Worm (Caenorhabditis elegans) whole organism, early embryonic: ENCODE measurements around the gene C27F2.7.
"Not testable (repeated sequence)": the region's sequence is repeated elsewhere in the genome, so short reads cannot be mapped to it uniquely, and the experiment has no call there.

Experiments used
- B0310.2 ChIP-seq: sonication (generic microtip); optimal IDR thresholded peaks from 2 replicates; lab custom pipeline; 2016; ENCODE audit warnings: mild to moderate bottlenecking, missing genetic modification characterization, missing compliant biosample characterization
- F13C5.2 ChIP-seq: sonication (generic microtip); optimal IDR thresholded peaks from 2 replicates; lab custom pipeline; 2017; ENCODE audit warnings: mild to moderate bottlenecking, missing genetic modification characterization, inconsistent platforms, missing compliant biosample characterization
- aly-1 ChIP-seq: sonication (generic microtip); optimal IDR thresholded peaks from 2 replicates; lab custom pipeline; 2016; ENCODE audit warnings: missing genetic modification characterization, missing compliant biosample characterization
- ama-1 ChIP-seq: fragments of 150-350 bp; optimal IDR thresholded peaks from 2 replicates; lab custom pipeline; 2014
- ceh-13 ChIP-seq: fragments of 200-800 bp; sonication (Bioruptor generic); optimal IDR thresholded peaks from 2 replicates; lab custom pipeline; 2018; ENCODE audit warnings: mild to moderate bottlenecking, missing genetic modification characterization, missing compliant biosample characterization
- ceh-36 ChIP-seq: sonication (generic microtip); optimal IDR thresholded peaks from 2 replicates; lab custom pipeline; 2016; ENCODE audit warnings: missing genetic modification characterization, inconsistent platforms, missing compliant biosample characterization
- ets-7 ChIP-seq: sonication (generic microtip); optimal IDR thresholded peaks from 2 replicates; lab custom pipeline; 2016; ENCODE audit warnings: missing genotype, missing genetic modification characterization, missing compliant biosample characterization
- flt-1 ChIP-seq: fragments of 200-800 bp; sonication (Bioruptor generic); IDR thresholded peaks from 2 replicates; pipeline ENCODE4 v1.3.6; 2022; ENCODE audit warnings: missing genetic modification characterization, missing compliant biosample characterization
- hmbx-1 ChIP-seq: sonication (generic microtip); optimal IDR thresholded peaks from 2 replicates; lab custom pipeline; 2016; ENCODE audit warnings: mild to moderate bottlenecking, missing genetic modification characterization, missing compliant biosample characterization
- hmg-4 ChIP-seq: fragments of 200-800 bp; sonication (Bioruptor generic); optimal IDR thresholded peaks from 2 replicates; lab custom pipeline; 2018; ENCODE audit warnings: mild to moderate bottlenecking, missing genetic modification characterization, missing compliant biosample characterization
- hnd-1 ChIP-seq: sonication (generic microtip); optimal IDR thresholded peaks from 2 replicates; lab custom pipeline; 2016; ENCODE audit warnings: missing genetic modification characterization, missing compliant biosample characterization
- pes-1 ChIP-seq: fragments of 200-800 bp; sonication (Bioruptor generic); IDR thresholded peaks from 2 replicates; pipeline ENCODE4 v1.3.6; 2022; ENCODE audit warnings: missing genetic modification reagents, missing genetic modification characterization, missing compliant biosample characterization
- scrt-1 ChIP-seq: fragments of 200-800 bp; sonication (Bioruptor generic); IDR thresholded peaks from 2 replicates; pipeline ENCODE4 v1.3.6; 2022; ENCODE audit warnings: missing genetic modification characterization, missing compliant biosample characterization
- sea-1 ChIP-seq: fragments of 200-800 bp; sonication (Bioruptor generic); conservative IDR thresholded peaks from 2 replicates; pipeline ENCODE4 v1.3.6; 2022; ENCODE audit warnings: missing genetic modification characterization, missing compliant biosample characterization
- tbx-11 ChIP-seq: fragments of 200-800 bp; sonication (Bioruptor generic); IDR thresholded peaks from 2 replicates; pipeline ENCODE4 v1.3.6; 2022; ENCODE audit warnings: missing genetic modification characterization, missing compliant biosample characterization
- tbx-37 ChIP-seq: fragments of 200-800 bp; sonication (Bioruptor generic); conservative IDR thresholded peaks from 2 replicates; pipeline ENCODE4 v1.3.6; 2022; ENCODE audit warnings: missing genetic modification reagents, missing genetic modification characterization, missing compliant biosample characterization
- tra-4 ChIP-seq: sonication (generic microtip); optimal IDR thresholded peaks from 2 replicates; lab custom pipeline; 2017; ENCODE audit warnings: missing genetic modification characterization, missing compliant biosample characterization

C27F2.7 gene

ce11 chrIII:4987666-4988065, 3.4 kb upstream of the C27F2.7 start:
- TF ChIP-seq ets-7 (no peak), F13C5.2 (tag; lab: Kevin White, UChicago) (no peak), ceh-13 (GFP tag; lab: Kevin White, UChicago) (no peak), hmbx-1 (tag; lab: Kevin White, UChicago) (no peak), ama-1 (no peak), tra-4 (tag; lab: Kevin White, UChicago) (no peak), hnd-1 (tag; lab: Kevin White, UChicago) (no peak), pes-1 (GFP tag; lab: Robert Waterston, UW) (no peak)

- peak; percentile 58 for TF ChIP-seq tbx-37
- TF ChIP-seq hmg-4 (GFP tag; lab: Kevin White, UChicago): no peak
- no peak for TF ChIP-seq pes-1 (GFP tag; lab: Robert Waterston, UW)
- TF ChIP-seq hmbx-1 (tag; lab: Kevin White, UChicago): no peak
Measured at ce11 chrIII:4986790-4987259, 2.5 kb upstream of the C27F2.7 start, which contains the start of the genes C27F2.10 and wdr-60. Gene C27F2.10 (minus strand): TSS chrIII:4986898. Gene wdr-60 (plus strand): TSS chrIII:4987209.

DNA sequence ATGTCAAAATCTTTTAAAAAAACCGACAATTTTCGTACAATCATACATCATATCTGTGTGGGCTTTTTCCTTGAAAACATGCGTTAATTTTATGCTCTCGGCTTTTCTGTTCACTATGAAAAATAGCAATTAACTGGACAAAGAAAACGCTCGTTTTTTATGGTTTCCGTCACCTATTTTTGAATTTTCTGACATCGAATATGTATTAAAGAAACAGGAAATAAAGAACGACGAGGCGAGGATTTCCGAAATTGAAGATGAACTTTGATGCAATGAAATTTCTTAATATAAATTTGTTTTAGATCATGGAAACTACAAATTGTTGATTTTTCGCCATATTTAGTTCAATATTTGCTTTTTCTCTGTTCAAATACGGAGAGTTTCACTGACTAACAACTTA, 333 bp downstream of the C27F2.7 start:
- TF ChIP-seq B0310.2 (tag; lab: Kevin White, UChicago) (no peak), hmg-4 (GFP tag; lab: Kevin White, UChicago) (no peak), tra-4 (tag; lab: Kevin White, UChicago) (no peak), hnd-1 (tag; lab: Kevin White, UChicago) (no peak), aly-1 (tag; lab: Kevin White, UChicago) (no peak), ceh-36 (no peak), ama-1 (no peak), F13C5.2 (tag; lab: Kevin White, UChicago) (no peak), ceh-13 (GFP tag; lab: Kevin White, UChicago) (no peak), tbx-37 (no peak), sea-1 (GFP tag; lab: Robert Waterston, UW) (no peak), flt-1 (GFP tag; lab: Robert Waterston, UW) (no peak), tbx-11 (GFP tag; lab: Robert Waterston, UW) (no peak), hmbx-1 (tag; lab: Kevin White, UChicago) (no peak)

- TF ChIP-seq aly-1 (tag; lab: Kevin White, UChicago); F13C5.2 (tag; lab: Kevin White, UChicago); flt-1 (GFP tag; lab: Robert Waterston, UW): not testable (repeated sequence)
Measured at ce11 chrIII:4980367-4980766, 3.9 kb downstream of the C27F2.7 start, which contains the start of gene C27F2.6. Gene C27F2.6 (minus strand): TSS chrIII:4980467.

- TF ChIP-seq hmg-4 (GFP tag; lab: Kevin White, UChicago) (no peak), hnd-1 (tag; lab: Kevin White, UChicago) (no peak), tbx-37 (no peak), scrt-1 (GFP tag; lab: Robert Waterston, UW) (no peak), ama-1 (no peak), ets-7 (no peak)
Measured at ce11 chrIII:4968146-4968545, 16.1 kb downstream of the C27F2.7 start.

DNA sequence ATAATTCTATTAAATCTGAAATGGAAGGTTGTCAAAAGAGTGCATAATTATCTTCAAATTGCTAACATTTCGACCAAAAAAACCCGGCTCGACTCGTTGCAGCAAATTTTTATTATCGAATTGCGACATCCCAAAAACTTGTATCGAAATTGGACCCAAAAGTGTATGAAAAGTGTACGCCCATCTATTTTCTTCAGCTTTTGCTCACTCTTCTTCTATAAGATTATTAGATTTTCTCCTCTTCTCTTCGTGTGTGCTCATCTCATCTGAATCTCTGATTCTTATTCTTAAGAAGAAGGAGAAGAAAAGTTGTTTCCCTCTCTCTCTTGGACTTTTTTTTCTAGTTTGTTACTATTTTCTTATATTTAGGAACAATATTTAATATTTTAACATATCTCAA, 17.1 kb downstream of the C27F2.7 start:
- TF ChIP-seq tbx-37 (no peak), B0310.2 (tag; lab: Kevin White, UChicago) (no peak), tbx-11 (GFP tag; lab: Robert Waterston, UW) (no peak), hmg-4 (GFP tag; lab: Kevin White, UChicago) (no peak), ceh-13 (GFP tag; lab: Kevin White, UChicago) (no peak), hnd-1 (tag; lab: Kevin White, UChicago) (no peak), hmbx-1 (tag; lab: Kevin White, UChicago) (no peak), sea-1 (GFP tag; lab: Robert Waterston, UW) (no peak), F13C5.2 (tag; lab: Kevin White, UChicago) (no peak), aly-1 (tag; lab: Kevin White, UChicago) (no peak), tra-4 (tag; lab: Kevin White, UChicago) (no peak), ceh-36 (no peak), flt-1 (GFP tag; lab: Robert Waterston, UW) (no peak), ama-1 (no peak), scrt-1 (GFP tag; lab: Robert Waterston, UW) (no peak), ets-7 (no peak)

DNA sequence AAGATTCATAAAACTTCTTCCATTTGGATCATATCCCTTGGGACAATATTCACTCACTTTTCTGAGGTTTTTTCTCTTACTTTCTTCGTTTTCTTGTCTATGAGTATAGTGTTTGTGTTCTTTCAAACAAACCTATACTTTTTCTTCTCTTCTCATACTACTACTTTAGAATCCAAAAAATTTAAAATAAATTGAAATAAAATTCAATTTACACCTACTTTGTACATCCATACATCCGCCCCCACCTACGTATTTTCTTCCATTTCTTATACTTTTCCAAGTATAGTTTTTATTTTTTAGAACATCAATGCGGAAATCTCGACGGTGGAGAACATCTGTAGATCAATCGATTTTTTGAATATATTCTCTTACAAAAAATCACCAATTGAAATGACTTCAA, 19.0 kb downstream of the C27F2.7 start, which contains the start of gene nca-2:
Gene nca-2, plus strand, starts transcription at position 301 of the 400 bp plus-strand sequence.
- TF ChIP-seq hmg-4 (GFP tag; lab: Kevin White, UChicago) (no peak), ceh-36 (no peak), ama-1 (no peak), B0310.2 (tag; lab: Kevin White, UChicago) (no peak), ceh-13 (GFP tag; lab: Kevin White, UChicago) (no peak), hmbx-1 (tag; lab: Kevin White, UChicago) (no peak), scrt-1 (GFP tag; lab: Robert Waterston, UW) (no peak)

ce11 chrIII:4962886-4963285, 21.4 kb downstream of the C27F2.7 start, which contains the start of gene C27F2.9:
Gene C27F2.9 (minus strand): TSS chrIII:4963044.
- TF ChIP-seq ceh-13 (GFP tag; lab: Kevin White, UChicago) (no peak), ets-7 (peak; percentile 1), tbx-11 (GFP tag; lab: Robert Waterston, UW) (0 out of 2 replicates have a peak, but pooled peaks have one; percentile 5), pes-1 (GFP tag; lab: Robert Waterston, UW) (peak; percentile 67), sea-1 (GFP tag; lab: Robert Waterston, UW) (0 out of 2 replicates have a peak, but pooled peaks have one; percentile 14), hmbx-1 (tag; lab: Kevin White, UChicago) (no peak), F13C5.2 (tag; lab: Kevin White, UChicago) (peak; percentile 91), scrt-1 (GFP tag; lab: Robert Waterston, UW) (no peak), ama-1 (no peak)
